Fruit fly (Drosophila melanogaster) whole organism, embryonic: ENCODE results near the gene CG42828.

Experiments
- Abd-B ChIP-seq: fragments of 200-800 bp; sonication (Bioruptor generic); optimal IDR thresholded peaks from 2 replicates; lab custom pipeline; 2018; ENCODE audit warnings: missing biosample characterization, mild to moderate bottlenecking, missing genetic modification characterization, moderate library complexity
- B-H1 ChIP-seq: fragments of 200-800 bp; sonication (Bioruptor generic); IDR thresholded peaks from 3 replicates; pipeline ENCODE4 v1.3.6; 2022; ENCODE audit warnings: missing biosample characterization, missing genetic modification characterization
- Blimp-1 ChIP-seq: fragments of 200-800 bp; sonication (Bioruptor generic); optimal IDR thresholded peaks from 3 replicates; lab custom pipeline; 2018; ENCODE audit warnings: missing biosample characterization, missing genetic modification characterization, mild to moderate bottlenecking, moderate library complexity, missing genetic modification reagents
- CG10267 ChIP-seq: fragments of 200-800 bp; sonication (Bioruptor generic); optimal IDR thresholded peaks from 2 replicates; lab custom pipeline; 2018; ENCODE audit warnings: missing biosample characterization, mild to moderate bottlenecking, missing genetic modification characterization, moderate library complexity
- CG10274 ChIP-seq: fragments of 200-800 bp; sonication (Bioruptor generic); optimal IDR thresholded peaks from 3 replicates; lab custom pipeline; 2017; ENCODE audit warnings: missing biosample characterization, mild to moderate bottlenecking, missing genetic modification characterization
- CG11695 ChIP-seq: fragments of 200-800 bp; sonication (Bioruptor generic); IDR thresholded peaks from 3 replicates; pipeline ENCODE4 v1.3.6; 2022; ENCODE audit warnings: missing biosample characterization, missing genetic modification characterization
- CG1233 ChIP-seq: fragments of 200-800 bp; sonication (Bioruptor generic); optimal IDR thresholded peaks from 4 replicates; lab custom pipeline; 2018; ENCODE audit warnings: missing biosample characterization, mild to moderate bottlenecking, missing genetic modification characterization
- CG15011 ChIP-seq: fragments of 200-800 bp; sonication (Bioruptor generic); optimal IDR thresholded peaks from 3 replicates; lab custom pipeline; 2018; ENCODE audit warnings: missing biosample characterization, mild to moderate bottlenecking, missing genetic modification characterization
- CG15601 ChIP-seq: fragments of 200-800 bp; sonication (Bioruptor generic); optimal IDR thresholded peaks from 3 replicates; lab custom pipeline; 2019; ENCODE audit warnings: missing biosample characterization, mild to moderate bottlenecking, missing genetic modification characterization, moderate library complexity
- CG17829 ChIP-seq: fragments of 200-800 bp; optimal IDR thresholded peaks from 2 replicates; lab custom pipeline; 2019; ENCODE audit warnings: missing biosample characterization, mild to moderate bottlenecking, missing genetic modification characterization, moderate library complexity
- CG2120 ChIP-seq: fragments of 200-800 bp; sonication (Bioruptor generic); optimal IDR thresholded peaks from 3 replicates; lab custom pipeline; 2016; ENCODE audit warnings: missing biosample characterization, missing genetic modification characterization
- CG2199 ChIP-seq: fragments of 200-800 bp; sonication (Bioruptor generic); IDR thresholded peaks from 3 replicates; pipeline ENCODE4 v1.3.6; 2022; ENCODE audit warnings: missing biosample characterization, missing genetic modification characterization
- CG30431 ChIP-seq: fragments of 200-800 bp; sonication (Bioruptor generic); optimal IDR thresholded peaks from 2 replicates; lab custom pipeline; 2017; ENCODE audit warnings: missing biosample characterization, missing genetic modification characterization
- CG3163 ChIP-seq: fragments of 200-800 bp; sonication (Bioruptor generic); optimal IDR thresholded peaks from 3 replicates; lab custom pipeline; 2016; ENCODE audit warnings: missing biosample characterization, missing genetic modification characterization
- CG6765 ChIP-seq: fragments of 200-800 bp; sonication (Bioruptor generic); optimal IDR thresholded peaks from 3 replicates; lab custom pipeline; 2017; ENCODE audit warnings: missing biosample characterization, mild to moderate bottlenecking, missing genetic modification characterization
- CG8765 ChIP-seq: fragments of 200-800 bp; sonication (Bioruptor generic); IDR thresholded peaks from 2 replicates; pipeline ENCODE4 v1.3.6; 2022; ENCODE audit warnings: missing biosample characterization, missing genetic modification characterization
- CG9215 ChIP-seq: fragments of 200-800 bp; sonication (Bioruptor generic); IDR thresholded peaks from 2 replicates; pipeline ENCODE4 v1.3.6; 2022; ENCODE audit warnings: missing biosample characterization, missing genetic modification characterization
- Dip3 ChIP-seq: fragments of 200-800 bp; sonication (Bioruptor generic); optimal IDR thresholded peaks from 3 replicates; lab custom pipeline; 2016; ENCODE audit warnings: missing biosample characterization, missing genetic modification characterization
- Dref ChIP-seq: fragments of 200-800 bp; sonication (Bioruptor generic); IDR thresholded peaks from 2 replicates; pipeline ENCODE4 v1.3.6; 2022; ENCODE audit warnings: missing biosample characterization, missing genetic modification characterization
- E2f1 ChIP-seq: fragments of 200-800 bp; sonication (Bioruptor generic); IDR thresholded peaks from 2 replicates; pipeline ENCODE4 v1.3.6; 2022; ENCODE audit warnings: missing biosample characterization, missing genetic modification characterization
- Fer3 ChIP-seq: fragments of 200-800 bp; sonication (Bioruptor generic); optimal IDR thresholded peaks from 2 replicates; lab custom pipeline; 2018; ENCODE audit warnings: missing biosample characterization, mild to moderate bottlenecking, missing genetic modification characterization, moderate library complexity
- Hmx ChIP-seq: fragments of 200-800 bp; sonication (Bioruptor generic); optimal IDR thresholded peaks from 2 replicates; lab custom pipeline; 2016; ENCODE audit warnings: missing biosample characterization, missing genetic modification characterization
- Hr39 ChIP-seq: fragments of >200 bp; optimal IDR thresholded peaks from 2 replicates; lab custom pipeline; 2017
- MESR4 ChIP-seq: fragments of 200-800 bp; sonication (Bioruptor generic); optimal IDR thresholded peaks from 2 replicates; lab custom pipeline; 2018; ENCODE audit warnings: missing biosample characterization, mild to moderate bottlenecking, missing genetic modification characterization, moderate library complexity
- NC2α ChIP-seq: fragments of 200-800 bp; sonication (Bioruptor generic); optimal IDR thresholded peaks from 2 replicates; lab custom pipeline; 2016; ENCODE audit warnings: missing biosample characterization, missing genetic modification characterization
- Nf-YA ChIP-seq: fragments of 200-800 bp; sonication (Bioruptor generic); IDR thresholded peaks from 2 replicates; pipeline ENCODE4 v1.3.6; 2022; ENCODE audit warnings: missing biosample characterization, missing genetic modification characterization
- Nf-YB ChIP-seq: fragments of 200-800 bp; sonication (Bioruptor generic); optimal IDR thresholded peaks from 3 replicates; lab custom pipeline; 2019; ENCODE audit warnings: missing biosample characterization, mild to moderate bottlenecking, missing genetic modification characterization, moderate library complexity
- Poxn ChIP-seq: fragments of 200-800 bp; sonication (Bioruptor generic); IDR thresholded peaks from 2 replicates; pipeline ENCODE4 v1.3.6; 2022; ENCODE audit warnings: missing biosample characterization, missing genetic modification characterization
- Sox100B ChIP-seq: fragments of 200-800 bp; sonication (Bioruptor generic); optimal IDR thresholded peaks from 3 replicates; lab custom pipeline; 2018; ENCODE audit warnings: missing biosample characterization, mild to moderate bottlenecking, missing genetic modification characterization
- Sry-β ChIP-seq: fragments of 200-800 bp; sonication (Bioruptor generic); optimal IDR thresholded peaks from 2 replicates; lab custom pipeline; 2018; ENCODE audit warnings: missing biosample characterization, mild to moderate bottlenecking, missing genetic modification characterization, moderate library complexity
- ara ChIP-seq: fragments of 200-800 bp; sonication (Bioruptor generic); IDR thresholded peaks from 2 replicates; pipeline ENCODE4 v1.3.6; 2022; ENCODE audit warnings: missing biosample characterization, missing genetic modification characterization
- cwo ChIP-seq: fragments of 200-800 bp; sonication (Bioruptor generic); optimal IDR thresholded peaks from 3 replicates; lab custom pipeline; 2017; ENCODE audit warnings: missing biosample characterization, missing genetic modification characterization, mild to moderate bottlenecking, moderate library complexity, missing genetic modification reagents
- eve ChIP-seq, 2 experiments: fragments of >200 bp; optimal IDR thresholded peaks; 2 replicates each; lab custom pipeline; 2017; ENCODE audit warnings: missing biosample characterization in 2 of 2, missing genetic modification characterization in 2 of 2
- exex ChIP-seq: fragments of 200-800 bp; sonication (Bioruptor generic); optimal IDR thresholded peaks from 4 replicates; lab custom pipeline; 2018; ENCODE audit warnings: missing biosample characterization, mild to moderate bottlenecking, missing genetic modification characterization, moderate library complexity
- eyg ChIP-seq: fragments of 200-800 bp; sonication (Bioruptor generic); optimal IDR thresholded peaks from 3 replicates; lab custom pipeline; 2016; ENCODE audit warnings: missing biosample characterization, missing genetic modification characterization
- fd102C ChIP-seq: fragments of 200-800 bp; sonication (Bioruptor generic); optimal IDR thresholded peaks from 2 replicates; lab custom pipeline; 2018; ENCODE audit warnings: missing biosample characterization, mild to moderate bottlenecking, missing genetic modification characterization, moderate library complexity
- inv ChIP-seq: fragments of 200-800 bp; sonication (Bioruptor generic); IDR thresholded peaks from 2 replicates; pipeline ENCODE4 v1.3.6; 2022; ENCODE audit warnings: missing biosample characterization, missing genetic modification characterization; ENCODE audit not compliant: partially characterized antibody
- pb ChIP-seq: fragments of 200-800 bp; sonication (Bioruptor generic); optimal IDR thresholded peaks from 3 replicates; lab custom pipeline; 2016; ENCODE audit warnings: missing biosample characterization, missing genetic modification characterization
- peb ChIP-seq: fragments of 200-800 bp; sonication (Bioruptor generic); IDR thresholded peaks from 2 replicates; pipeline ENCODE4 v1.3.6; 2022; ENCODE audit warnings: missing biosample characterization, missing genetic modification characterization
- pho ChIP-seq: fragments of 200-800 bp; sonication (Bioruptor generic); optimal IDR thresholded peaks from 2 replicates; lab custom pipeline; 2016; ENCODE audit warnings: missing biosample characterization, missing genetic modification characterization
- pros ChIP-seq: fragments of 200-800 bp; sonication (Bioruptor generic); optimal IDR thresholded peaks from 3 replicates; lab custom pipeline; 2019; ENCODE audit warnings: missing biosample characterization, mild to moderate bottlenecking, missing genetic modification characterization, moderate library complexity
- psq ChIP-seq: fragments of 200-800 bp; sonication (Bioruptor generic); optimal IDR thresholded peaks from 2 replicates; lab custom pipeline; 2017; ENCODE audit warnings: missing biosample characterization, missing genetic modification characterization
- rib ChIP-seq: fragments of 200-800 bp; sonication (Bioruptor generic); IDR thresholded peaks from 2 replicates; pipeline ENCODE4 v1.3.6; 2022; ENCODE audit warnings: missing biosample characterization, missing genetic modification characterization
- slou ChIP-seq: fragments of 200-800 bp; sonication (Bioruptor generic); optimal IDR thresholded peaks from 3 replicates; lab custom pipeline; 2016; ENCODE audit warnings: missing biosample characterization, missing genetic modification characterization
- stwl ChIP-seq: fragments of 200-800 bp; sonication (Bioruptor generic); optimal IDR thresholded peaks from 3 replicates; lab custom pipeline; 2018; ENCODE audit warnings: missing biosample characterization, mild to moderate bottlenecking, missing genetic modification characterization, moderate library complexity
- sug ChIP-seq: fragments of 200-800 bp; optimal IDR thresholded peaks from 2 replicates; lab custom pipeline; 2019; ENCODE audit warnings: missing biosample characterization, mild to moderate bottlenecking, missing genetic modification characterization, moderate library complexity
- tin ChIP-seq: fragments of 200-800 bp; sonication (Bioruptor generic); optimal IDR thresholded peaks from 3 replicates; lab custom pipeline; 2016; ENCODE audit warnings: missing biosample characterization, missing genetic modification characterization
- tio ChIP-seq: fragments of 200-800 bp; sonication (Bioruptor generic); optimal IDR thresholded peaks from 2 replicates; lab custom pipeline; 2017; ENCODE audit warnings: missing biosample characterization, missing genetic modification characterization, inconsistent platforms
- unpg ChIP-seq: fragments of 200-800 bp; sonication (Bioruptor generic); optimal IDR thresholded peaks from 3 replicates; lab custom pipeline; 2018; ENCODE audit warnings: missing biosample characterization, mild to moderate bottlenecking, missing genetic modification characterization, moderate library complexity
- yki ChIP-seq: fragments of >200 bp; optimal IDR thresholded peaks from 3 replicates; lab custom pipeline; 2018
- zen ChIP-seq: fragments of 200-800 bp; sonication (Bioruptor generic); optimal IDR thresholded peaks from 3 replicates; lab custom pipeline; 2018; ENCODE audit warnings: missing biosample characterization, mild to moderate bottlenecking, missing genetic modification characterization, moderate library complexity
- zen2 ChIP-seq: fragments of 200-800 bp; sonication (Bioruptor generic); IDR thresholded peaks from 3 replicates; pipeline ENCODE4 v1.3.6; 2022; ENCODE audit warnings: missing biosample characterization, missing genetic modification characterization; ENCODE audit not compliant: partially characterized antibody

The CG42828 gene

dm6 chr3R:23326292-23326691 lies 47.2 kb upstream of the CG42828 start (continued):
- TF ChIP-seq pho = peak; percentile 73
- TF ChIP-seq Dref (GFP tag; lab: Robert Waterston, UW) = no peak
- peak; percentile 85 for TF ChIP-seq pb (GFP tag; lab: Kevin White, UChicago)
- TF ChIP-seq B-H1 (GFP tag; lab: Robert Waterston, UW) = peak; percentile 59
- peak; percentile 90 for TF ChIP-seq CG15601 (tag; lab: Kevin White, UChicago)
- TF ChIP-seq CG11695 (GFP tag; lab: Robert Waterston, UW) = peak; percentile 70
- no peak for TF ChIP-seq inv (GFP tag; lab: Robert Waterston, UW)
- no peak for TF ChIP-seq pros (GFP tag; lab: Kevin White, UChicago)
- peak; percentile 35 for TF ChIP-seq Sry-β
- peak; percentile 41 for TF ChIP-seq CG6765 (GFP tag; lab: Kevin White, UChicago)
- TF ChIP-seq zen (tag; lab: Kevin White, UChicago) = peak; percentile 75
- peak; percentile 75 for TF ChIP-seq E2f1 (GFP tag; lab: Robert Waterston, UW)
- no peak for TF ChIP-seq zen2 (GFP tag; lab: Robert Waterston, UW)
- TF ChIP-seq MESR4 = peak; percentile 34
- TF ChIP-seq Blimp-1 (GFP tag; lab: Kevin White, UChicago) = peak; percentile 89
- TF ChIP-seq Abd-B = peak; percentile 72
- peak in 1 of 2 experiments; percentile 84 for TF ChIP-seq eve (GFP tag; optimal IDR thresholded peaks at IDR 0.05; lab: Kevin White, UChicago)
- peak; percentile 69 for TF ChIP-seq CG15011 (GFP tag; lab: Kevin White, UChicago)
- TF ChIP-seq cwo = peak; percentile 68
- peak; percentile 26 for TF ChIP-seq Hmx (GFP tag; lab: Kevin White, UChicago)
- TF ChIP-seq CG10267 (tag; lab: Kevin White, UChicago) = peak; percentile 84
- TF ChIP-seq slou (GFP tag; lab: Kevin White, UChicago) = peak; percentile 54
- no peak for TF ChIP-seq Hr39 (lab: Kevin White, UChicago)
- TF ChIP-seq CG2120 (GFP tag; lab: Kevin White, UChicago) = peak; percentile 85
- peak; percentile 35; the same call in 1 of the 3 replicates for TF ChIP-seq CG2199 (GFP tag; lab: Robert Waterston, UW)
- TF ChIP-seq eyg (GFP tag; lab: Kevin White, UChicago) = peak; percentile 71
- peak; percentile 58 for TF ChIP-seq CG3163 (GFP tag; lab: Kevin White, UChicago)
- peak; percentile 62 for TF ChIP-seq CG10274 (GFP tag; lab: Kevin White, UChicago)
- TF ChIP-seq CG17829 (tag; lab: Kevin White, UChicago) = peak; percentile 91
- TF ChIP-seq rib (GFP tag; lab: Robert Waterston, UW) = peak; percentile 74
- TF ChIP-seq Nf-YB (GFP tag; lab: Kevin White, UChicago) = peak; percentile 77
- peak; percentile 68 for TF ChIP-seq Dip3 (GFP tag; lab: Kevin White, UChicago)
- peak; percentile 72 for TF ChIP-seq Sox100B (GFP tag; lab: Kevin White, UChicago)
- peak; percentile 79 for TF ChIP-seq CG1233 (GFP tag; lab: Kevin White, UChicago)
- no peak for TF ChIP-seq sug (tag; lab: Kevin White, UChicago)
- TF ChIP-seq Fer3 (tag; lab: Kevin White, UChicago) = peak; percentile 74
- TF ChIP-seq tin (GFP tag; lab: Kevin White, UChicago) = peak; percentile 89
- TF ChIP-seq NC2α = peak; percentile 81
- peak; percentile 90 for TF ChIP-seq unpg (GFP tag; lab: Kevin White, UChicago)
- peak; percentile 47 for TF ChIP-seq stwl
- no peak for TF ChIP-seq exex (tag; lab: Kevin White, UChicago)
- peak; percentile 57 for TF ChIP-seq Nf-YA (GFP tag; lab: Robert Waterston, UW)
- TF ChIP-seq tio (GFP tag; lab: Kevin White, UChicago) = peak; percentile 79
- peak; percentile 77 for TF ChIP-seq CG8765 (GFP tag; lab: Robert Waterston, UW)
- TF ChIP-seq ara = peak; percentile 88
- TF ChIP-seq yki = no peak
- TF ChIP-seq Poxn (GFP tag; lab: Robert Waterston, UW) = 0 out of 2 replicates have a peak, but pooled peaks have one; percentile 25
- TF ChIP-seq fd102C (GFP tag; lab: Kevin White, UChicago) = peak; percentile 59
- TF ChIP-seq psq (GFP tag; lab: Kevin White, UChicago) = peak; percentile 56
- peak; percentile 58 for TF ChIP-seq CG9215
- peak; percentile 63; the same call in 1 of the 2 replicates for TF ChIP-seq peb (GFP tag; lab: Robert Waterston, UW)
- peak; percentile 80 for TF ChIP-seq CG30431
